Worm (Caenorhabditis elegans) whole organism, young adult: ENCODE data around the gene degt-1.

Source experiments
- F22D6.2 ChIP-seq: sonication (generic microtip); optimal IDR thresholded peaks from 2 replicates; lab custom pipeline; 2016; ENCODE audit warnings: mild to moderate bottlenecking, missing genetic modification characterization, missing compliant biosample characterization
- F33H1.4 ChIP-seq: fragments of 200-800 bp; sonication (Bioruptor generic); IDR thresholded peaks from 2 replicates; pipeline ENCODE4 v1.3.6; 2022; ENCODE audit warnings: missing genetic modification reagents, missing genetic modification characterization, missing compliant biosample characterization
- F57C9.4 ChIP-seq: sonication (generic microtip); optimal IDR thresholded peaks from 2 replicates; lab custom pipeline; 2017; ENCODE audit warnings: mild to moderate bottlenecking, missing genetic modification characterization, missing compliant biosample characterization
- K11D2.4 ChIP-seq: fragments of 200-800 bp; sonication (Bioruptor generic); IDR thresholded peaks from 2 replicates; pipeline ENCODE4 v1.3.6; 2022; ENCODE audit warnings: missing genetic modification reagents, missing genetic modification characterization, missing compliant biosample characterization
- K12H6.12 ChIP-seq: fragments of 200-800 bp; sonication (Bioruptor generic); optimal IDR thresholded peaks from 2 replicates; lab custom pipeline; 2018; ENCODE audit warnings: mild to moderate bottlenecking, missing genetic modification characterization, missing compliant biosample characterization
- T26A5.8 ChIP-seq: sonication (generic microtip); optimal IDR thresholded peaks from 2 replicates; lab custom pipeline; 2016; ENCODE audit warnings: missing genetic modification characterization, missing compliant biosample characterization
- Y53F4B.3 ChIP-seq: fragments of 200-800 bp; sonication (Bioruptor generic); IDR thresholded peaks from 2 replicates; pipeline ENCODE4 v1.3.6; 2022; ENCODE audit warnings: missing genetic modification reagents, missing genetic modification characterization, missing compliant biosample characterization
- Y53G8AR.9 ChIP-seq: fragments of 200-800 bp; sonication (Bioruptor generic); conservative IDR thresholded peaks from 2 replicates; pipeline ENCODE4 v1.3.6; 2022; ENCODE audit warnings: missing genetic modification reagents, missing genetic modification characterization, missing compliant biosample characterization
- akir-1 ChIP-seq: fragments of 200-800 bp; sonication (Bioruptor generic); optimal IDR thresholded peaks from 2 replicates; lab custom pipeline; 2018; ENCODE audit warnings: mild to moderate bottlenecking, missing genetic modification characterization, moderate library complexity, missing compliant biosample characterization
- ama-1 ChIP-seq, 3 experiments: fragments of 150-350 bp in 1 of 3; sonication (generic microtip) in 2 of 3; optimal IDR thresholded peaks; 2 replicates each; lab custom pipeline; 2014 to 2018; ENCODE audit warnings: missing biosample characterization in 2 of 3, missing genetic modification characterization in 2 of 3, missing genetic modification reagents in 2 of 3
- atf-7 ChIP-seq: sonication (generic microtip); optimal IDR thresholded peaks from 2 replicates; lab custom pipeline; 2017; ENCODE audit warnings: mild to moderate bottlenecking, missing genetic modification characterization, missing compliant biosample characterization
- attf-6 ChIP-seq: fragments of 200-800 bp; sonication (Bioruptor generic); IDR thresholded peaks from 2 replicates; pipeline ENCODE4 v1.3.6; 2022; ENCODE audit warnings: missing genetic modification reagents, missing genetic modification characterization, missing compliant biosample characterization
- bed-1 ChIP-seq: fragments of 200-800 bp; sonication (Bioruptor generic); IDR thresholded peaks from 2 replicates; pipeline ENCODE4 v1.3.6; 2022; ENCODE audit warnings: missing genetic modification reagents, missing genetic modification characterization, missing compliant biosample characterization
- bed-2 ChIP-seq: fragments of 200-800 bp; sonication (Bioruptor generic); IDR thresholded peaks from 2 replicates; pipeline ENCODE4 v1.3.6; 2022; ENCODE audit warnings: missing genetic modification reagents, missing genetic modification characterization, missing compliant biosample characterization
- cebp-1 ChIP-seq, 2 experiments: fragments of 200-800 bp in 1 of 2; sonication (Bioruptor generic) in 1 of 2; sonication (generic microtip) in 1 of 2; IDR thresholded peaks in 1 of 2; optimal IDR thresholded peaks in 1 of 2; 2 replicates each; pipeline versions ENCODE4 v1.3.6 to Lab custom; 2017 to 2022; ENCODE audit warnings: missing compliant biosample characterization in 2 of 2, missing genetic modification characterization in 2 of 2, mild to moderate bottlenecking in 1 of 2, missing genetic modification reagents in 1 of 2, moderate library complexity in 1 of 2
- ceh-100 ChIP-seq: fragments of 200-800 bp; sonication (Bioruptor generic); IDR thresholded peaks from 2 replicates; pipeline ENCODE4 v1.3.6; 2022; ENCODE audit warnings: missing genetic modification reagents, missing genetic modification characterization, missing compliant biosample characterization
- ceh-27 ChIP-seq: fragments of 200-800 bp; sonication (Bioruptor generic); optimal IDR thresholded peaks from 2 replicates; lab custom pipeline; 2018; ENCODE audit warnings: mild to moderate bottlenecking, missing genetic modification characterization, moderate library complexity, missing compliant biosample characterization
- ceh-40 ChIP-seq: fragments of 200-800 bp; sonication (Bioruptor generic); IDR thresholded peaks from 2 replicates; pipeline ENCODE4 v1.3.6; 2022; ENCODE audit warnings: missing genetic modification characterization, missing compliant biosample characterization
- ceh-58 ChIP-seq: fragments of 200-800 bp; sonication (Bioruptor generic); IDR thresholded peaks from 2 replicates; pipeline ENCODE4 v1.3.6; 2022; ENCODE audit warnings: missing genetic modification characterization, missing compliant biosample characterization
- ceh-91 ChIP-seq: fragments of 200-800 bp; sonication (Bioruptor generic); IDR thresholded peaks from 2 replicates; pipeline ENCODE4 v1.3.6; 2022; ENCODE audit warnings: missing genetic modification reagents, missing genetic modification characterization, missing compliant biosample characterization
- dox-1 ChIP-seq: fragments of 200-800 bp; sonication (Bioruptor generic); IDR thresholded peaks from 2 replicates; pipeline ENCODE4 v1.3.6; 2022; ENCODE audit warnings: missing genetic modification reagents, missing genetic modification characterization, missing compliant biosample characterization
- dpff-1 ChIP-seq: sonication (generic microtip); optimal IDR thresholded peaks from 2 replicates; lab custom pipeline; 2017; ENCODE audit warnings: mild to moderate bottlenecking, missing genetic modification characterization, missing compliant biosample characterization
- dpl-1 ChIP-seq: fragments of 150-350 bp; optimal IDR thresholded peaks from 2 replicates; lab custom pipeline; 2014; ENCODE audit warnings: missing biosample characterization, missing genetic modification reagents, missing genetic modification characterization
- egrh-3 ChIP-seq: fragments of 200-800 bp; sonication (Bioruptor generic); IDR thresholded peaks from 2 replicates; pipeline ENCODE4 v1.3.6; 2022; ENCODE audit warnings: missing genetic modification reagents, missing genetic modification characterization, missing compliant biosample characterization
- ets-4 ChIP-seq: fragments of 200-800 bp; sonication (Bioruptor generic); optimal IDR thresholded peaks from 2 replicates; lab custom pipeline; 2018; ENCODE audit warnings: mild to moderate bottlenecking, missing genetic modification characterization, missing compliant biosample characterization
- fkh-3 ChIP-seq: sonication (generic microtip); optimal IDR thresholded peaks from 2 replicates; lab custom pipeline; 2016; ENCODE audit warnings: mild to moderate bottlenecking, missing genetic modification characterization, missing compliant biosample characterization
- hmg-1.2 ChIP-seq: fragments of 200-800 bp; sonication (Bioruptor generic); IDR thresholded peaks from 2 replicates; pipeline ENCODE4 v1.3.6; 2022; ENCODE audit warnings: missing genetic modification reagents, missing genetic modification characterization, missing compliant biosample characterization
- hrde-1 ChIP-seq: sonication (generic microtip); optimal IDR thresholded peaks from 2 replicates; lab custom pipeline; 2016; ENCODE audit warnings: missing genetic modification characterization, mild to moderate bottlenecking, missing compliant biosample characterization, moderate library complexity, missing genotype, missing genetic modification reagents, borderline replicate concordance
- lin-35 ChIP-seq, 3 experiments: fragments of 150-350 bp in 2 of 3; sonication (generic microtip) in 1 of 3; optimal IDR thresholded peaks; 2 replicates each; lab custom pipeline; 2014 to 2018; ENCODE audit warnings: missing biosample characterization in 3 of 3, missing genetic modification characterization in 3 of 3, missing genetic modification reagents in 3 of 3
- lin-54 ChIP-seq: fragments of 200-800 bp; sonication (Bioruptor generic); optimal IDR thresholded peaks from 2 replicates; lab custom pipeline; 2018; ENCODE audit warnings: mild to moderate bottlenecking, missing genetic modification characterization, missing compliant biosample characterization
- madf-3 ChIP-seq: fragments of 200-800 bp; sonication (Bioruptor generic); IDR thresholded peaks from 2 replicates; pipeline ENCODE4 v1.3.6; 2022; ENCODE audit warnings: missing genetic modification reagents, missing genetic modification characterization, missing compliant biosample characterization
- madf-6 ChIP-seq: fragments of 200-800 bp; sonication (Bioruptor generic); IDR thresholded peaks from 2 replicates; pipeline ENCODE4 v1.3.6; 2022; ENCODE audit warnings: missing genetic modification reagents, missing genetic modification characterization, missing compliant biosample characterization
- mcd-1 ChIP-seq: fragments of 200-800 bp; sonication (Bioruptor generic); IDR thresholded peaks from 2 replicates; pipeline ENCODE4 v1.3.6; 2022; ENCODE audit warnings: missing genetic modification reagents, missing genetic modification characterization, missing compliant biosample characterization
- mes-4 ChIP-seq: sonication (generic microtip); optimal IDR thresholded peaks from 2 replicates; lab custom pipeline; 2016; ENCODE audit warnings: missing genotype, missing genetic modification characterization, missing compliant biosample characterization
- mxl-1 ChIP-seq: sonication (generic microtip); optimal IDR thresholded peaks from 2 replicates; lab custom pipeline; 2016; ENCODE audit warnings: missing genetic modification characterization, missing compliant biosample characterization
- nhr-27 ChIP-seq: fragments of 200-800 bp; sonication (Bioruptor generic); optimal IDR thresholded peaks from 2 replicates; lab custom pipeline; 2018; ENCODE audit warnings: mild to moderate bottlenecking, missing genetic modification characterization, moderate library complexity, missing compliant biosample characterization
- nhr-80 ChIP-seq: sonication (generic microtip); optimal IDR thresholded peaks from 2 replicates; lab custom pipeline; 2016; ENCODE audit warnings: missing genetic modification characterization, missing compliant biosample characterization
- rpc-1 ChIP-seq, 2 experiments: fragments of 150-350 bp in 1 of 2; sonication (generic microtip) in 1 of 2; optimal IDR thresholded peaks; 2 replicates each; lab custom pipeline; 2014 to 2018; ENCODE audit warnings: missing biosample characterization in 1 of 2, missing genetic modification characterization in 1 of 2, missing genetic modification reagents in 1 of 2, missing genotype in 1 of 2
- sea-2 ChIP-seq: fragments of 200-800 bp; sonication (Bioruptor generic); IDR thresholded peaks from 2 replicates; pipeline ENCODE4 v1.3.6; 2022; ENCODE audit warnings: missing genetic modification characterization, missing compliant biosample characterization
- snpc-1.1 ChIP-seq: sonication (generic microtip); optimal IDR thresholded peaks from 2 replicates; lab custom pipeline; 2017; ENCODE audit warnings: missing genetic modification characterization, mild to moderate bottlenecking, missing compliant biosample characterization, antibody characterized with exemption, moderate library complexity, missing genotype, missing genetic modification reagents; ENCODE audit not compliant: insufficient read depth
- snpc-1.3 ChIP-seq: sonication (generic microtip); optimal IDR thresholded peaks from 2 replicates; lab custom pipeline; 2017; ENCODE audit warnings: missing genetic modification characterization, mild to moderate bottlenecking, missing compliant biosample characterization, antibody characterized with exemption, moderate library complexity, missing genotype, missing genetic modification reagents; ENCODE audit not compliant: insufficient read depth
- xnd-1 ChIP-seq: sonication (generic microtip); optimal IDR thresholded peaks from 2 replicates; lab custom pipeline; 2016; ENCODE audit warnings: missing genotype, missing genetic modification reagents, missing genetic modification characterization, missing compliant biosample characterization
- zfh-2 ChIP-seq: fragments of 200-800 bp; sonication (Bioruptor generic); conservative IDR thresholded peaks from 2 replicates; pipeline ENCODE4 v1.3.6; 2022; ENCODE audit warnings: missing genetic modification reagents, missing genetic modification characterization, missing compliant biosample characterization
- ztf-18 ChIP-seq: sonication (generic microtip); optimal IDR thresholded peaks from 2 replicates; lab custom pipeline; 2016; ENCODE audit warnings: missing genotype, mild to moderate bottlenecking, missing genetic modification characterization, missing compliant biosample characterization
- ztf-22 ChIP-seq: fragments of 200-800 bp; sonication (Bioruptor generic); optimal IDR thresholded peaks from 2 replicates; lab custom pipeline; 2018; ENCODE audit warnings: mild to moderate bottlenecking, missing genetic modification characterization, moderate library complexity, missing compliant biosample characterization

Gene degt-1

ce11 chrV:10516702-10517101 is 23.4 kb upstream of the degt-1 start:
- no peak for TF ChIP-seq F57C9.4 (tag; lab: Kevin White, UChicago)
- TF ChIP-seq snpc-1.3, result no peak
- TF ChIP-seq mxl-1, result no peak
- no peak for TF ChIP-seq ceh-58 (GFP tag; lab: Robert Waterston, UW)
- TF ChIP-seq fkh-3 (tag; lab: Kevin White, UChicago), result no peak
- no peak for TF ChIP-seq K11D2.4 (GFP tag; lab: Robert Waterston, UW)
- TF ChIP-seq K12H6.12 (tag; lab: Kevin White, UChicago), result no peak
- no peak for TF ChIP-seq ceh-91 (GFP tag; lab: Robert Waterston, UW)
- no peak for TF ChIP-seq ceh-40
- TF ChIP-seq madf-6, result no peak
- no peak for TF ChIP-seq ama-1 (optimal IDR thresholded peaks at IDR 0.05; lab: Kevin White, UChicago)
- no peak for TF ChIP-seq ama-1 (GFP tag; optimal IDR thresholded peaks at IDR 0.05; lab: Kevin White, UChicago)
- no peak for TF ChIP-seq ztf-18 (tag; lab: Kevin White, UChicago)
- TF ChIP-seq dpl-1 (GFP tag; lab: Kevin White, UChicago), result no peak
- TF ChIP-seq ceh-27 (GFP tag; lab: Kevin White, UChicago), result no peak
- no peak for TF ChIP-seq snpc-1.1 (tag; lab: Kevin White, UChicago)
- no peak for TF ChIP-seq cebp-1 (GFP tag; IDR thresholded peaks at IDR 0.05; lab: Robert Waterston, UW)
- TF ChIP-seq cebp-1 (tag; optimal IDR thresholded peaks at IDR 0.05; lab: Kevin White, UChicago), result no peak
- no peak for TF ChIP-seq Y53G8AR.9 (GFP tag; lab: Robert Waterston, UW)

DNA sequence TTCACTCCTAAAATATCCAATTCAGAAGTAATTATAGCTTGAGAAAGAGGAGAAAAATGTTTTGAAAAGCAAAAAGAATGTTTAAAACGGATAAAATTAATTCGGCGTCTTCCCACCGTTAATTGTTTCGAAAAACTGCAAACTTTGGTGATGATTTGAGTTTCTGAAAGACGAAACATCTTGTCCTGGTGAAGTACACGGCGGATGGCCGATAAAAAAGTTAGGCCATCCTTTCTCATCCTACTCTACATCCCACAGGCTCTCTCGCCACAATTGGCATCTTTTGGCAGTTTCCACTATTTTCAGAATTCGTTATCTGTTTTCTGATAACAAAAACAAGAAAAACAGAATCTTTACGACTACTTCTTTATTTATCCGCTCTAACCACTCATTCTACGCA is 14.2 kb upstream of the degt-1 start, which contains the start of the genes C35A5.8 and hda-11:
TSS of gene C35A5.8 (minus strand) at position 7 of the 400 bp plus-strand sequence.
TSS of gene hda-11 (plus strand) at position 283 of the 400 bp plus-strand sequence.
- TF ChIP-seq lin-35 (GFP tag; optimal IDR thresholded peaks at IDR 0.05; lab: Kevin White, UChicago), result peak in 1 of 3 experiments; percentile 11
- TF ChIP-seq sea-2, result no peak
- peak; percentile 61 for TF ChIP-seq ceh-100
- peak; percentile 37; the same call in 1 of the 2 replicates for TF ChIP-seq F33H1.4
- TF ChIP-seq K11D2.4 (GFP tag; lab: Robert Waterston, UW), result peak; percentile 73
- peak; percentile 36 for TF ChIP-seq nhr-80 (tag; lab: Kevin White, UChicago)
- TF ChIP-seq ceh-91 (GFP tag; lab: Robert Waterston, UW), result peak; percentile 11; the same call in 1 of the 2 replicates
- no peak for TF ChIP-seq ceh-58 (GFP tag; lab: Robert Waterston, UW)
- peak; percentile 57 for TF ChIP-seq F22D6.2 (tag; lab: Kevin White, UChicago)
- TF ChIP-seq dox-1 (GFP tag; lab: Robert Waterston, UW), result peak; percentile 82
- no peak for TF ChIP-seq bed-1 (GFP tag; lab: Robert Waterston, UW)
- TF ChIP-seq nhr-27, result no peak
- no peak for TF ChIP-seq egrh-3 (GFP tag; lab: Robert Waterston, UW)
- TF ChIP-seq ama-1 (optimal IDR thresholded peaks at IDR 0.05; lab: Kevin White, UChicago), result no peak
- no peak for TF ChIP-seq ama-1 (GFP tag; optimal IDR thresholded peaks at IDR 0.05; lab: Kevin White, UChicago)
- peak; percentile 54; the same call in 1 of the 2 replicates for TF ChIP-seq bed-2 (GFP tag; lab: Robert Waterston, UW)
- peak; percentile 76; the same call in 1 of the 2 replicates for TF ChIP-seq madf-3
- TF ChIP-seq hrde-1, result no peak
- no peak for TF ChIP-seq akir-1
- no peak for TF ChIP-seq mes-4
- no peak for TF ChIP-seq xnd-1
- peak; percentile 67; the same call in 1 of the 2 replicates for TF ChIP-seq hmg-1.2
- peak; percentile 42 for TF ChIP-seq lin-54 (GFP tag; lab: Kevin White, UChicago)
- TF ChIP-seq ceh-40, result no peak
- no peak for TF ChIP-seq ztf-22 (GFP tag; lab: Kevin White, UChicago)
- no peak for TF ChIP-seq attf-6 (GFP tag; lab: Robert Waterston, UW)
- TF ChIP-seq dpff-1 (tag; lab: Kevin White, UChicago), result no peak
- no peak for TF ChIP-seq snpc-1.1 (tag; lab: Kevin White, UChicago)
- no peak for TF ChIP-seq ets-4 (GFP tag; lab: Kevin White, UChicago)
- TF ChIP-seq Y53F4B.3 (GFP tag; lab: Robert Waterston, UW), result no peak
- peak; percentile 85 for TF ChIP-seq ceh-27 (GFP tag; lab: Kevin White, UChicago)
- no peak for TF ChIP-seq rpc-1 (optimal IDR thresholded peaks at IDR 0.05; lab: Kevin White, UChicago)
- TF ChIP-seq rpc-1 (tag; optimal IDR thresholded peaks at IDR 0.05; lab: Kevin White, UChicago), result no peak
- peak; percentile 63 for TF ChIP-seq mcd-1 (GFP tag; lab: Robert Waterston, UW)
- no peak for TF ChIP-seq zfh-2
- peak; percentile 36 for TF ChIP-seq atf-7 (tag; lab: Kevin White, UChicago)
- no peak for TF ChIP-seq T26A5.8
